Fruit fly (Drosophila melanogaster) whole organism, pupa: ENCODE results near the gene CG5913.

Source experiments
- CG12605 ChIP-seq: fragments of 200-800 bp; sonication (Bioruptor generic); IDR thresholded peaks from 2 replicates; pipeline ENCODE4 v1.3.6; 2022; ENCODE audit warnings: missing biosample characterization, missing genetic modification characterization
- CG13204 ChIP-seq: fragments of 200-800 bp; sonication (Bioruptor generic); optimal IDR thresholded peaks from 2 replicates; lab custom pipeline; 2018; ENCODE audit warnings: missing biosample characterization, mild to moderate bottlenecking, missing genetic modification characterization, moderate library complexity
- CG17806 ChIP-seq: fragments of 200-800 bp; sonication (Bioruptor generic); optimal IDR thresholded peaks from 2 replicates; lab custom pipeline; 2018; ENCODE audit warnings: missing biosample characterization, mild to moderate bottlenecking, missing genetic modification characterization, moderate library complexity
- CG32121 ChIP-seq: fragments of 200-800 bp; sonication (Bioruptor generic); IDR thresholded peaks from 2 replicates; pipeline ENCODE4 v1.3.6; 2022; ENCODE audit warnings: missing biosample characterization, missing genetic modification characterization
- CG34367 ChIP-seq: fragments of 200-800 bp; sonication (Bioruptor generic); optimal IDR thresholded peaks from 2 replicates; lab custom pipeline; 2018; ENCODE audit warnings: missing biosample characterization, mild to moderate bottlenecking, missing genetic modification characterization
- CG4496 ChIP-seq: fragments of 200-800 bp; sonication (Bioruptor generic); IDR thresholded peaks from 3 replicates; pipeline ENCODE4 v1.3.6; 2022; ENCODE audit warnings: missing biosample characterization, missing genetic modification characterization
- CG8159 ChIP-seq: fragments of 200-800 bp; sonication (Bioruptor generic); optimal IDR thresholded peaks from 3 replicates; lab custom pipeline; 2018; ENCODE audit warnings: missing biosample characterization, mild to moderate bottlenecking, missing genetic modification characterization, moderate library complexity
- CG8301 ChIP-seq: fragments of 200-800 bp; sonication (Bioruptor generic); optimal IDR thresholded peaks from 2 replicates; lab custom pipeline; 2018; ENCODE audit warnings: missing biosample characterization, mild to moderate bottlenecking, missing genetic modification characterization
- EcR ChIP-seq: fragments of 200-800 bp; sonication (Bioruptor generic); optimal IDR thresholded peaks from 3 replicates; lab custom pipeline; 2019; ENCODE audit warnings: missing biosample characterization, missing genetic modification characterization, mild to moderate bottlenecking, moderate library complexity, missing genetic modification reagents
- Pif1B ChIP-seq: fragments of 200-800 bp; sonication (Bioruptor generic); optimal IDR thresholded peaks from 3 replicates; lab custom pipeline; 2016; ENCODE audit warnings: missing biosample characterization, missing genetic modification characterization
- Snoo ChIP-seq: fragments of 200-800 bp; sonication (Bioruptor generic); optimal IDR thresholded peaks from 3 replicates; lab custom pipeline; 2017; ENCODE audit warnings: missing biosample characterization, mild to moderate bottlenecking, missing genetic modification characterization, inconsistent platforms
- fd96Ca ChIP-seq: fragments of 200-800 bp; sonication (Bioruptor generic); IDR thresholded peaks from 3 replicates; pipeline ENCODE4 v1.3.6; 2022; ENCODE audit warnings: missing biosample characterization, missing genetic modification characterization
- gl ChIP-seq: fragments of 200-800 bp; sonication (Bioruptor generic); optimal IDR thresholded peaks from 2 replicates; lab custom pipeline; 2018; ENCODE audit warnings: missing biosample characterization, mild to moderate bottlenecking, missing genetic modification characterization
- rn ChIP-seq: fragments of 200-800 bp; sonication (Bioruptor generic); IDR thresholded peaks from 2 replicates; pipeline ENCODE4 v1.3.6; 2022; ENCODE audit warnings: missing biosample characterization, missing genetic modification characterization

DNA sequence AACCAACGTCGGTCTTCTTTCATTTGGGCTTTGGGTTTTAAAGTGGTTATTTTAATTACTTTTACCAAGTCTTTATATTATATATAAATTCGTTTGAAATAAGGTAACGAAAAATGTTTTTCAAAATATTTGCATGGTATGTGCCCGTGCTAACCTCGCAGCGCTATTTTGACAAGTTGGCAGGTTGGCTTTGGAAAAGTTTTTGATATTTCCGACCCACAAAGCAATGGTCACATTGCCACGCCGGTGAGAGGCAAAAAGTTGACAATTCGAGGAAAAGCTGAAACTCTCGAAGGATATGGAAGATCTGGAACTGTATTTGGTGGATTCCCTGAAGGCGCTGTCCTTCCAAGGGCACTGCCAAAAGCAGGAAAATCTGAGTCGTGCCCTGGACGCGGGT lies at the start of gene CG5913:
- TF ChIP-seq CG13204 (GFP tag; lab: Kevin White, UChicago) (no peak), Snoo (tag; lab: Kevin White, UChicago) (no peak), gl (tag; lab: Kevin White, UChicago) (no peak), Pif1B (GFP tag; lab: Kevin White, UChicago) (no peak), CG12605 (no peak), CG8301 (tag; lab: Kevin White, UChicago) (no peak), CG8159 (no peak), EcR (GFP tag; lab: Kevin White, UChicago) (no peak), CG32121 (GFP tag; lab: Robert Waterston, UW) (no peak), fd96Ca (GFP tag; lab: Robert Waterston, UW) (no peak), CG34367 (tag; lab: Kevin White, UChicago) (no peak), CG17806 (tag; lab: Kevin White, UChicago) (no peak), CG4496 (no peak), rn (GFP tag; lab: Robert Waterston, UW) (no peak)
